Fruit fly (Drosophila melanogaster): ENCODE results near the gene CG13295.

The CG13295 gene

DNA sequence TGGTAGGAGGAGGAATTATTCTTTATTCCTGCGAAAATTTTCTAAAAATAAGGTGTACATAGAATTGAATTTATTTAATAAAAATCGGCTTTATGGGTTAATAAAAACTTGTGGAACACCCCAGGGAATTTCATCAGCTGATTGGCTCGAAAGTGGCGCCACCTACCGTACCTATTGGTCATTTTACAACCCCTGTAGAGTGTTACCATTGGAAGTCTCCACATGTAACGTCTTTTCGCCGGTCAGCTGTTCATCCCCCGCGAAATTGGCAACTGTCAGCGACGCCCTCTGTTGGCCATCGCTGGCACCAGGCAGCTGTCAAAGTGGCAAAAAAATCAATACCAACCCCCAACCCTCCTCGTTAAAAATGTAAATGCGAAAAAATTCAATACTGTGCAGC, 7.5 kb upstream of the CG13295 start, which contains the start of gene CG13293 (continued):
- no peak for TF ChIP-seq CG7963 (GFP tag; IDR thresholded peaks at IDR 0.05; ENCODE audit: partially characterized antibody)
- TF ChIP-seq da (GFP tag; optimal IDR thresholded peaks at IDR 0.05): no peak
- peak; percentile 90 for TF ChIP-seq CG18476 (GFP tag; optimal IDR thresholded peaks at IDR 0.05)
- no peak for TF ChIP-seq caup (GFP tag; optimal IDR thresholded peaks at IDR 0.05; ENCODE audit: severe bottlenecking)
- no peak for TF ChIP-seq CG7372 (GFP tag; IDR thresholded peaks at IDR 0.05)
- 0 out of 2 replicates have a peak, but pooled peaks have one; percentile 11 for TF ChIP-seq amos (GFP tag; IDR thresholded peaks at IDR 0.05; ENCODE audit: partially characterized antibody)
- TF ChIP-seq MTF-1 (GFP tag; optimal IDR thresholded peaks at IDR 0.05; ENCODE audit: borderline replicate concordance): no peak
- TF ChIP-seq gem (tag; optimal IDR thresholded peaks at IDR 0.05): no peak
- no peak for TF ChIP-seq Atf-2 (GFP tag; optimal IDR thresholded peaks at IDR 0.05)
- TF ChIP-seq CG32532 (GFP tag; IDR thresholded peaks at IDR 0.05): no peak
- no peak for TF ChIP-seq pfk (GFP tag; optimal IDR thresholded peaks at IDR 0.05)
- TF ChIP-seq toy (GFP tag; IDR thresholded peaks at IDR 0.05): no peak
- TF ChIP-seq tll (GFP tag; optimal IDR thresholded peaks at IDR 0.05): no peak
- TF ChIP-seq CG3407 (GFP tag; optimal IDR thresholded peaks at IDR 0.05): no peak
- TF ChIP-seq CTCF (GFP tag; optimal IDR thresholded peaks at IDR 0.05): peak; percentile 93
- TF ChIP-seq gt (GFP tag; IDR thresholded peaks at IDR 0.05): no peak
- TF ChIP-seq CG30431 (GFP tag; optimal IDR thresholded peaks at IDR 0.05): no peak
- peak; percentile 63 for TF ChIP-seq Med (GFP tag)
- TF ChIP-seq gcm2 (GFP tag; optimal IDR thresholded peaks at IDR 0.05): no peak
- TF ChIP-seq Hr39 (optimal IDR thresholded peaks at IDR 0.05): no peak
- no peak for TF ChIP-seq zfh1 (GFP tag; IDR thresholded peaks at IDR 0.05)
- no peak for TF ChIP-seq NC2β (GFP tag; optimal IDR thresholded peaks at IDR 0.05)
- TF ChIP-seq inv (GFP tag; IDR thresholded peaks at IDR 0.05; ENCODE audit: partially characterized antibody): no peak
- TF ChIP-seq esg (GFP tag; conservative IDR thresholded peaks at IDR 0.05): no peak
- TF ChIP-seq hb (GFP tag; IDR thresholded peaks at IDR 0.05; ENCODE audit: partially characterized antibody): no peak
- no peak for TF ChIP-seq eve (GFP tag; optimal IDR thresholded peaks at IDR 0.05)
- TF ChIP-seq CG10366 (GFP tag; IDR thresholded peaks at IDR 0.05): no peak
- no peak for TF ChIP-seq Xbp1 (GFP tag; optimal IDR thresholded peaks at IDR 0.05)
- no peak for TF ChIP-seq CG10654 (GFP tag; optimal IDR thresholded peaks at IDR 0.05)
- peak; percentile 5 for TF ChIP-seq CG17829 (tag; optimal IDR thresholded peaks at IDR 0.05)
- peak; percentile 2 for TF ChIP-seq Ets97D (GFP tag; optimal IDR thresholded peaks at IDR 0.05)
- TF ChIP-seq en (GFP tag; optimal IDR thresholded peaks at IDR 0.05): no peak
- no peak for TF ChIP-seq CG4617 (GFP tag; optimal IDR thresholded peaks at IDR 0.05; ENCODE audit: borderline replicate concordance)
- no peak for TF ChIP-seq Sry-δ (GFP tag; optimal IDR thresholded peaks at IDR 0.05)
- no peak for TF ChIP-seq CG8290 (GFP tag; optimal IDR thresholded peaks at IDR 0.05)
- TF ChIP-seq CG8290 (tag; optimal IDR thresholded peaks at IDR 0.05): peak in 1 of 2 experiments; percentile 43
- no peak for TF ChIP-seq CG16813 (GFP tag; IDR thresholded peaks at IDR 0.05; ENCODE audit: partially characterized antibody)
- TF ChIP-seq ind (GFP tag; optimal IDR thresholded peaks at IDR 0.05): no peak
- TF ChIP-seq CG2678 (tag; optimal IDR thresholded peaks at IDR 0.05): no peak
- TF ChIP-seq CG5245 (GFP tag; optimal IDR thresholded peaks at IDR 0.05): no peak
- no peak for TF ChIP-seq Sox100B (GFP tag; optimal IDR thresholded peaks at IDR 0.05)
- TF ChIP-seq usp (GFP tag; optimal IDR thresholded peaks at IDR 0.05): no peak
- TF ChIP-seq CG7271 (tag; optimal IDR thresholded peaks at IDR 0.05): no peak
- no peak for TF ChIP-seq CG11456 (GFP tag; IDR thresholded peaks at IDR 0.05)
- TF ChIP-seq CG32767 (GFP tag; IDR thresholded peaks at IDR 0.05): no peak
- TF ChIP-seq Poxn (GFP tag; IDR thresholded peaks at IDR 0.05): no peak
- no peak for TF ChIP-seq danr (GFP tag; IDR thresholded peaks at IDR 0.05)
- no peak for TF ChIP-seq CG16863 (GFP tag; optimal IDR thresholded peaks at IDR 0.05)
- TF ChIP-seq CG17361 (GFP tag; IDR thresholded peaks at IDR 0.05): no peak
- TF ChIP-seq bab2 (GFP tag; optimal IDR thresholded peaks at IDR 0.05): no peak
- no peak for TF ChIP-seq kah (GFP tag; optimal IDR thresholded peaks at IDR 0.05)
- no peak for TF ChIP-seq CG1832 (GFP tag; optimal IDR thresholded peaks at IDR 0.05)
- TF ChIP-seq HLHmδ (GFP tag; optimal IDR thresholded peaks at IDR 0.05): peak; percentile 25
